Fruit fly (Drosophila melanogaster) whole organism, embryonic: ENCODE measurements around the gene CG16964.

Experiments used
- Atf6 ChIP-seq: fragments of 200-800 bp; sonication (Bioruptor generic); IDR thresholded peaks from 2 replicates; pipeline ENCODE4 v1.3.6; 2022; ENCODE audit warnings: missing biosample characterization, missing genetic modification characterization
- CG11695 ChIP-seq: fragments of 200-800 bp; sonication (Bioruptor generic); IDR thresholded peaks from 3 replicates; pipeline ENCODE4 v1.3.6; 2022; ENCODE audit warnings: missing biosample characterization, missing genetic modification characterization
- CG1603 ChIP-seq: fragments of 200-800 bp; sonication (Bioruptor generic); optimal IDR thresholded peaks from 2 replicates; lab custom pipeline; 2019; ENCODE audit warnings: missing biosample characterization, mild to moderate bottlenecking, missing genetic modification characterization, moderate library complexity
- CG17385 ChIP-seq: fragments of 200-800 bp; sonication (Bioruptor generic); optimal IDR thresholded peaks from 3 replicates; lab custom pipeline; 2018; ENCODE audit warnings: missing biosample characterization, mild to moderate bottlenecking, missing genetic modification characterization
- CG17829 ChIP-seq: fragments of 200-800 bp; optimal IDR thresholded peaks from 2 replicates; lab custom pipeline; 2019; ENCODE audit warnings: missing biosample characterization, mild to moderate bottlenecking, missing genetic modification characterization, moderate library complexity
- HmgD ChIP-seq: fragments of 200-800 bp; sonication (Bioruptor generic); optimal IDR thresholded peaks from 3 replicates; lab custom pipeline; 2016; ENCODE audit warnings: missing biosample characterization, missing genetic modification characterization
- yki ChIP-seq: fragments of >200 bp; optimal IDR thresholded peaks from 3 replicates; lab custom pipeline; 2018

- TF ChIP-seq HmgD (GFP tag; lab: Kevin White, UChicago), result no peak
- TF ChIP-seq CG17385, result peak; percentile 34
- TF ChIP-seq Atf6 (GFP tag; lab: Robert Waterston, UW), result 0 out of 2 replicates have a peak, but pooled peaks have one; percentile 19
- no peak for TF ChIP-seq CG11695 (GFP tag; lab: Robert Waterston, UW)
- TF ChIP-seq CG17829 (tag; lab: Kevin White, UChicago), result no peak
- TF ChIP-seq CG1603, result peak; percentile 12
- no peak for TF ChIP-seq yki (lab: Kevin White, UChicago)
Observed at dm6 chr2L:11902483-11902882, 45.3 kb upstream of the CG16964 start.
